Worm (Caenorhabditis elegans) whole organism, L4 larva: ENCODE data around the gene Y46G5A.29.

Experiments used
- F44E2.7 ChIP-seq: fragments of 200-800 bp; sonication (Bioruptor generic); IDR thresholded peaks from 2 replicates; pipeline ENCODE4 v2.1.2; 2022; ENCODE audit warnings: missing genetic modification characterization, missing compliant biosample characterization
- T20F7.1 ChIP-seq: fragments of 200-800 bp; sonication (Bioruptor generic); optimal IDR thresholded peaks from 2 replicates; lab custom pipeline; 2018; ENCODE audit warnings: mild to moderate bottlenecking, missing genetic modification characterization, missing compliant biosample characterization
- Y105C5A.15 ChIP-seq: fragments of 200-800 bp; sonication (Bioruptor generic); IDR thresholded peaks from 2 replicates; pipeline ENCODE4 v1.3.6; 2022; ENCODE audit warnings: missing genetic modification characterization, missing compliant biosample characterization
- ZK546.5 ChIP-seq, 2 experiments: sonication (generic microtip); optimal IDR thresholded peaks; 2 replicates each; lab custom pipeline; 2017; ENCODE audit warnings: missing biosample characterization in 2 of 2, missing genetic modification characterization in 2 of 2
- ama-1 ChIP-seq: fragments of 150-350 bp; optimal IDR thresholded peaks from 2 replicates; lab custom pipeline; 2014; ENCODE audit warnings: inconsistent platforms, mixed read lengths
- ceh-20 ChIP-seq: fragments of 200-800 bp; sonication (Bioruptor generic); IDR thresholded peaks from 2 replicates; pipeline ENCODE4 v1.3.6; 2022; ENCODE audit warnings: missing genetic modification reagents, missing genetic modification characterization, missing compliant biosample characterization
- ceh-32 ChIP-seq: sonication (generic microtip); optimal IDR thresholded peaks from 2 replicates; lab custom pipeline; 2016; ENCODE audit warnings: mild to moderate bottlenecking, missing genetic modification characterization, missing compliant biosample characterization; ENCODE audit not compliant: poor library complexity
- ceh-62 ChIP-seq: sonication (generic microtip); optimal IDR thresholded peaks from 2 replicates; lab custom pipeline; 2017; ENCODE audit warnings: missing biosample characterization, missing genetic modification characterization
- cey-2 ChIP-seq: sonication (generic microtip); optimal IDR thresholded peaks from 3 replicates; lab custom pipeline; 2017; ENCODE audit warnings: missing genetic modification characterization, mild to moderate bottlenecking, missing compliant biosample characterization, antibody characterized with exemption, borderline replicate concordance; ENCODE audit not compliant: insufficient read depth
- daf-16 ChIP-seq, 3 experiments: sonication (generic microtip); optimal IDR thresholded peaks; 2 replicates each; lab custom pipeline; 2016 to 2017; ENCODE audit warnings: missing genetic modification characterization in 3 of 3, missing genetic modification reagents in 3 of 3, mild to moderate bottlenecking in 2 of 3, missing compliant biosample characterization in 2 of 3, missing biosample characterization in 1 of 3, moderate library complexity in 1 of 3
- dmd-6 ChIP-seq: fragments of 200-800 bp; sonication (Bioruptor generic); IDR thresholded peaks from 2 replicates; pipeline ENCODE4 v1.3.6; 2022; ENCODE audit warnings: missing genetic modification reagents, missing genetic modification characterization, missing compliant biosample characterization
- dmd-8 ChIP-seq: fragments of 200-800 bp; sonication (Bioruptor generic); IDR thresholded peaks from 2 replicates; pipeline ENCODE4 v1.3.6; 2022; ENCODE audit warnings: missing genetic modification characterization, missing compliant biosample characterization
- dpl-1 ChIP-seq: fragments of 150-350 bp; optimal IDR thresholded peaks from 2 replicates; lab custom pipeline; 2014; ENCODE audit warnings: missing biosample characterization, missing genetic modification reagents, missing genetic modification characterization
- fkh-10 ChIP-seq: fragments of 150-350 bp; optimal IDR thresholded peaks from 2 replicates; lab custom pipeline; 2014; ENCODE audit warnings: missing biosample characterization, missing genetic modification reagents, missing genetic modification characterization
- gei-8 ChIP-seq: fragments of 200-800 bp; sonication (Bioruptor generic); optimal IDR thresholded peaks from 2 replicates; lab custom pipeline; 2018; ENCODE audit warnings: mild to moderate bottlenecking, missing genetic modification characterization, missing compliant biosample characterization
- hlh-11 ChIP-seq: fragments of 200-800 bp; sonication (Bioruptor generic); optimal IDR thresholded peaks from 2 replicates; lab custom pipeline; 2018; ENCODE audit warnings: mild to moderate bottlenecking, missing genetic modification characterization, missing compliant biosample characterization
- hmg-1.1 ChIP-seq: fragments of 200-800 bp; sonication (Bioruptor generic); IDR thresholded peaks from 2 replicates; pipeline ENCODE4 v1.3.6; 2022; ENCODE audit warnings: missing genetic modification reagents, missing genetic modification characterization, missing compliant biosample characterization
- jun-1 ChIP-seq: fragments of 150-350 bp; optimal IDR thresholded peaks from 2 replicates; lab custom pipeline; 2014; ENCODE audit warnings: missing biosample characterization, missing genetic modification reagents, missing genetic modification characterization
- lim-7 ChIP-seq: fragments of 200-800 bp; sonication (Bioruptor generic); IDR thresholded peaks from 2 replicates; pipeline ENCODE4 v1.3.6; 2022; ENCODE audit warnings: missing genetic modification characterization, missing compliant biosample characterization
- lin-1 ChIP-seq: fragments of 200-800 bp; sonication (Bioruptor generic); IDR thresholded peaks from 2 replicates; pipeline ENCODE4 v1.3.6; 2022; ENCODE audit warnings: missing genetic modification reagents, missing genetic modification characterization, missing compliant biosample characterization
- mep-1 ChIP-seq: fragments of 150-350 bp; sonication (generic microtip); optimal IDR thresholded peaks from 3 replicates; lab custom pipeline; 2014; ENCODE audit warnings: missing biosample characterization, missing genetic modification characterization
- mes-2 ChIP-seq: sonication (generic microtip); optimal IDR thresholded peaks from 2 replicates; lab custom pipeline; 2016; ENCODE audit warnings: missing genotype, mild to moderate bottlenecking, missing genetic modification characterization, missing compliant biosample characterization; ENCODE audit not compliant: poor library complexity, severe bottlenecking
- mxl-3 ChIP-seq: fragments of 200-800 bp; sonication (Bioruptor generic); optimal IDR thresholded peaks from 2 replicates; lab custom pipeline; 2018; ENCODE audit warnings: mild to moderate bottlenecking, missing genetic modification characterization, missing compliant biosample characterization
- nhr-10 ChIP-seq: fragments of 150-350 bp; optimal IDR thresholded peaks from 2 replicates; lab custom pipeline; 2014; ENCODE audit warnings: missing biosample characterization, missing genetic modification characterization
- nhr-102 ChIP-seq: sonication (generic microtip); optimal IDR thresholded peaks from 2 replicates; lab custom pipeline; 2016; ENCODE audit warnings: mild to moderate bottlenecking, missing genetic modification characterization, moderate library complexity, missing compliant biosample characterization
- nhr-28 ChIP-seq: fragments of 150-350 bp; optimal IDR thresholded peaks from 2 replicates; lab custom pipeline; 2014; ENCODE audit warnings: missing biosample characterization, missing genetic modification characterization
- nhr-41 ChIP-seq: fragments of 200-800 bp; sonication (Bioruptor generic); IDR thresholded peaks from 2 replicates; pipeline ENCODE4 v1.3.6; 2022; ENCODE audit warnings: missing genetic modification reagents, missing genetic modification characterization, missing compliant biosample characterization
- nhr-48 ChIP-seq: sonication (generic microtip); optimal IDR thresholded peaks from 2 replicates; lab custom pipeline; 2016; ENCODE audit warnings: mild to moderate bottlenecking, missing genetic modification characterization, missing compliant biosample characterization
- nhr-6 ChIP-seq: fragments of 150-350 bp; optimal IDR thresholded peaks from 2 replicates; lab custom pipeline; 2014; ENCODE audit warnings: missing biosample characterization, missing genetic modification characterization
- nhr-77 ChIP-seq: fragments of 150-350 bp; optimal IDR thresholded peaks from 2 replicates; lab custom pipeline; 2014; ENCODE audit warnings: missing biosample characterization, missing genetic modification characterization
- pha-4 ChIP-seq, 2 experiments: fragments of 150-350 bp in 1 of 2; fragments of 200-800 bp in 1 of 2; sonication (Bioruptor generic) in 1 of 2; IDR thresholded peaks in 1 of 2; optimal IDR thresholded peaks in 1 of 2; 2 replicates each; pipeline versions ENCODE4 v1.3.6 to Lab custom; 2014 to 2022; ENCODE audit warnings: missing genetic modification characterization in 2 of 2, missing genetic modification reagents in 2 of 2, missing biosample characterization in 1 of 2, missing compliant biosample characterization in 1 of 2
- php-3 ChIP-seq: fragments of 200-800 bp; sonication (Bioruptor generic); IDR thresholded peaks from 2 replicates; pipeline ENCODE4 v1.3.6; 2022; ENCODE audit warnings: missing genetic modification reagents, missing genetic modification characterization, missing compliant biosample characterization
- pqm-1 ChIP-seq: sonication (generic microtip); optimal IDR thresholded peaks from 2 replicates; lab custom pipeline; 2017; ENCODE audit warnings: missing biosample characterization, missing genetic modification characterization
- sdz-12 ChIP-seq: fragments of 200-800 bp; sonication (Bioruptor generic); optimal IDR thresholded peaks from 2 replicates; lab custom pipeline; 2018; ENCODE audit warnings: mild to moderate bottlenecking, missing genetic modification characterization, missing compliant biosample characterization
- skn-1 ChIP-seq: fragments of 150-350 bp; optimal IDR thresholded peaks from 2 replicates; lab custom pipeline; 2014; ENCODE audit warnings: missing biosample characterization, missing genetic modification characterization
- spr-3 ChIP-seq: fragments of 200-800 bp; sonication (Bioruptor generic); optimal IDR thresholded peaks from 2 replicates; lab custom pipeline; 2018; ENCODE audit warnings: mild to moderate bottlenecking, missing genetic modification characterization, missing compliant biosample characterization
- tag-97 ChIP-seq: fragments of 200-800 bp; sonication (Bioruptor generic); IDR thresholded peaks from 2 replicates; pipeline ENCODE4 v1.3.6; 2022; ENCODE audit warnings: missing genetic modification characterization, missing compliant biosample characterization
- tra-1 ChIP-seq: fragments of 200-800 bp; sonication (Bioruptor generic); IDR thresholded peaks from 2 replicates; pipeline ENCODE4 v1.3.6; 2022; ENCODE audit warnings: missing genetic modification reagents, missing genetic modification characterization, missing compliant biosample characterization
- unc-130 ChIP-seq: sonication (generic microtip); optimal IDR thresholded peaks from 2 replicates; lab custom pipeline; 2016; ENCODE audit warnings: missing genetic modification reagents, missing genetic modification characterization, missing compliant biosample characterization
- unc-62 ChIP-seq, 3 experiments: fragments of 150-350 bp in 1 of 3; sonication (generic microtip); optimal IDR thresholded peaks in 2 of 3; peaks in 1 of 3; 1 replicate in 1 of 3; 2 replicates in 2 of 3; lab custom pipeline; 2014 to 2017; ENCODE audit warnings: missing biosample characterization in 3 of 3, missing genetic modification characterization in 3 of 3, missing genetic modification reagents in 3 of 3, missing genotype in 1 of 3
- zag-1 ChIP-seq: fragments of 150-350 bp; optimal IDR thresholded peaks from 2 replicates; lab custom pipeline; 2014; ENCODE audit warnings: missing biosample characterization, missing genetic modification characterization
- zfp-2 ChIP-seq: sonication (generic microtip); optimal IDR thresholded peaks from 2 replicates; lab custom pipeline; 2016; ENCODE audit warnings: mild to moderate bottlenecking, missing genetic modification characterization, missing compliant biosample characterization
- zfp-3 ChIP-seq: fragments of 200-800 bp; sonication (Bioruptor generic); conservative IDR thresholded peaks from 2 replicates; pipeline ENCODE4 v1.3.6; 2022; ENCODE audit warnings: missing genetic modification reagents, missing genetic modification characterization, missing compliant biosample characterization
- ztf-7 ChIP-seq: fragments of 150-350 bp; optimal IDR thresholded peaks from 2 replicates; lab custom pipeline; 2014; ENCODE audit warnings: missing biosample characterization, missing genetic modification characterization

Gene Y46G5A.29

ce11 chrII:12880406-12880805 is 24.4 kb downstream of the Y46G5A.29 start, which contains the start of gene F35C5.1 (continued):
- TF ChIP-seq nhr-77 (no peak), pha-4 (GFP tag; IDR thresholded peaks at IDR 0.05; lab: Robert Waterston, UW) (no peak), pha-4 (tag; optimal IDR thresholded peaks at IDR 0.05; lab: Kevin White, UChicago) (no peak), nhr-48 (tag; lab: Kevin White, UChicago) (no peak)

ce11 chrII:12884972-12885371 is 29.0 kb downstream of the Y46G5A.29 start, which contains the start of gene sra-14:
Gene sra-14 (plus strand): TSS chrII:12885272.
- no peak for TF ChIP-seq dmd-8 (GFP tag; lab: Robert Waterston, UW)
- no peak for TF ChIP-seq hlh-11
- no peak for TF ChIP-seq tra-1 (GFP tag; lab: Robert Waterston, UW)
- no peak for TF ChIP-seq unc-130 (GFP tag; lab: Kevin White, UChicago)
- TF ChIP-seq daf-16 (GFP tag; optimal IDR thresholded peaks at IDR 0.05; lab: Kevin White, UChicago) = no peak
- no peak for TF ChIP-seq daf-16 (tag; optimal IDR thresholded peaks at IDR 0.05; lab: Kevin White, UChicago)
- TF ChIP-seq ama-1 (lab: Kevin White, UChicago) = no peak
- no peak for TF ChIP-seq fkh-10
- TF ChIP-seq unc-62 (GFP tag; optimal IDR thresholded peaks at IDR 0.05 in 1 of 2; lab: Kevin White, UChicago) = no peak
- no peak for TF ChIP-seq unc-62 (tag; optimal IDR thresholded peaks at IDR 0.05; lab: Kevin White, UChicago)
- no peak for TF ChIP-seq Y105C5A.15
- no peak for TF ChIP-seq ztf-7 (tag; lab: Kevin White, UChicago)
- no peak for TF ChIP-seq hmg-1.1 (GFP tag; lab: Robert Waterston, UW)
- TF ChIP-seq spr-3 (GFP tag; lab: Kevin White, UChicago) = no peak

DNA sequence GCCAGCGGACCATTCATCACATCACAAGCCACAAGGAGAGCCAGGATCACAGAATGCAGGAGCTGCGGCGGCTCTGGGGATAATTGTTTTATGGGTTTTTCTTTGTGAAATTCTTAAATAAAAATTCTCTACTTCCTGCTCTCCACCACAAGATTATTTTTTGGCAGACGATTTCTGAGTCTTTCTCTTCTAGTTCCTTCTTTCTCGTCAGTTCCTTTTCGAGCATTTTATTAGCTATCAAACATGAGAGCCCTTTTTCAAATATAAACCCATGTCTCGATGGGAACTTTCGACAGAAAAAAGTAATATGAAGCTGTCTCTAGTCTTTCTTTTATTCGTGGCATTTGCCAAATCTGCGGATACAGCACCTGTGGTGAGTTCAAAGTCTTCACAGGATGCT is 32.5 kb downstream of the Y46G5A.29 start, which contains the start of gene F35C5.3:
F35C5.3 (plus strand) TSS at position 301 of the 400 bp plus-strand sequence.
- no peak for TF ChIP-seq F44E2.7
- TF ChIP-seq jun-1 = no peak
- TF ChIP-seq lin-1 (GFP tag; lab: Robert Waterston, UW) = no peak
- TF ChIP-seq mes-2 = no peak
- no peak for TF ChIP-seq tag-97 (GFP tag; lab: Robert Waterston, UW)
- TF ChIP-seq mep-1 (tag; lab: Kevin White, UChicago) = no peak
- no peak for TF ChIP-seq nhr-6 (tag; lab: Kevin White, UChicago)
- no peak for TF ChIP-seq nhr-10 (tag; lab: Kevin White, UChicago)
- TF ChIP-seq ceh-62 (tag; lab: Kevin White, UChicago) = no peak
- no peak for TF ChIP-seq skn-1 (tag; lab: Kevin White, UChicago)
- TF ChIP-seq ZK546.5 (tag; optimal IDR thresholded peaks at IDR 0.05; lab: Kevin White, UChicago) = no peak
- TF ChIP-seq T20F7.1 (GFP tag; lab: Kevin White, UChicago) = no peak
- no peak for TF ChIP-seq sdz-12 (GFP tag; lab: Kevin White, UChicago)
- no peak for TF ChIP-seq gei-8

- TF ChIP-seq nhr-10 (tag; lab: Kevin White, UChicago) (no peak), ceh-32 (tag; lab: Kevin White, UChicago) (no peak), nhr-41 (GFP tag; lab: Robert Waterston, UW) (no peak), mxl-3 (GFP tag; lab: Kevin White, UChicago) (no peak), php-3 (GFP tag; lab: Robert Waterston, UW) (peak; percentile 88), dmd-6 (GFP tag; lab: Robert Waterston, UW) (peak; percentile 26; the same call in 1 of the 2 replicates), zag-1 (tag; lab: Kevin White, UChicago) (no peak), pqm-1 (tag; lab: Kevin White, UChicago) (peak; percentile 74), dpl-1 (GFP tag; lab: Kevin White, UChicago) (no peak), nhr-6 (tag; lab: Kevin White, UChicago) (no peak), zfp-2 (tag; lab: Kevin White, UChicago) (no peak), cey-2 (tag; lab: Kevin White, UChicago) (no peak), ceh-20 (no peak), hlh-11 (peak; percentile 27), zfp-3 (GFP tag; lab: Robert Waterston, UW) (no peak), lim-7 (GFP tag; lab: Robert Waterston, UW) (no peak), nhr-102 (tag; lab: Kevin White, UChicago) (peak; percentile 56), nhr-48 (tag; lab: Kevin White, UChicago) (no peak), gei-8 (no peak), nhr-28 (tag; lab: Kevin White, UChicago) (peak; percentile 74), spr-3 (GFP tag; lab: Kevin White, UChicago) (no peak), daf-16 (GFP tag; optimal IDR thresholded peaks at IDR 0.05; lab: Kevin White, UChicago) (no peak), daf-16 (tag; optimal IDR thresholded peaks at IDR 0.05; lab: Kevin White, UChicago) (peak; percentile 88), tra-1 (GFP tag; lab: Robert Waterston, UW) (no peak)
These were observed 36.4 kb downstream of the Y46G5A.29 start for ce11 chrII:12892407-12892806.
